Worm (Caenorhabditis elegans) whole organism, early embryonic: ENCODE measurements around the gene F48G7.12.

Experiments used
- B0310.2 ChIP-seq: sonication (generic microtip); optimal IDR thresholded peaks from 2 replicates; lab custom pipeline; 2016; ENCODE audit warnings: mild to moderate bottlenecking, missing genetic modification characterization, missing compliant biosample characterization
- F13C5.2 ChIP-seq: sonication (generic microtip); optimal IDR thresholded peaks from 2 replicates; lab custom pipeline; 2017; ENCODE audit warnings: mild to moderate bottlenecking, missing genetic modification characterization, inconsistent platforms, missing compliant biosample characterization
- aly-1 ChIP-seq: sonication (generic microtip); optimal IDR thresholded peaks from 2 replicates; lab custom pipeline; 2016; ENCODE audit warnings: missing genetic modification characterization, missing compliant biosample characterization
- ama-1 ChIP-seq: fragments of 150-350 bp; optimal IDR thresholded peaks from 2 replicates; lab custom pipeline; 2014
- ceh-13 ChIP-seq: fragments of 200-800 bp; sonication (Bioruptor generic); optimal IDR thresholded peaks from 2 replicates; lab custom pipeline; 2018; ENCODE audit warnings: mild to moderate bottlenecking, missing genetic modification characterization, missing compliant biosample characterization
- ceh-36 ChIP-seq: sonication (generic microtip); optimal IDR thresholded peaks from 2 replicates; lab custom pipeline; 2016; ENCODE audit warnings: missing genetic modification characterization, inconsistent platforms, missing compliant biosample characterization
- ets-7 ChIP-seq: sonication (generic microtip); optimal IDR thresholded peaks from 2 replicates; lab custom pipeline; 2016; ENCODE audit warnings: missing genotype, missing genetic modification characterization, missing compliant biosample characterization
- flt-1 ChIP-seq: fragments of 200-800 bp; sonication (Bioruptor generic); IDR thresholded peaks from 2 replicates; pipeline ENCODE4 v1.3.6; 2022; ENCODE audit warnings: missing genetic modification characterization, missing compliant biosample characterization
- hmbx-1 ChIP-seq: sonication (generic microtip); optimal IDR thresholded peaks from 2 replicates; lab custom pipeline; 2016; ENCODE audit warnings: mild to moderate bottlenecking, missing genetic modification characterization, missing compliant biosample characterization
- hmg-4 ChIP-seq: fragments of 200-800 bp; sonication (Bioruptor generic); optimal IDR thresholded peaks from 2 replicates; lab custom pipeline; 2018; ENCODE audit warnings: mild to moderate bottlenecking, missing genetic modification characterization, missing compliant biosample characterization
- hnd-1 ChIP-seq: sonication (generic microtip); optimal IDR thresholded peaks from 2 replicates; lab custom pipeline; 2016; ENCODE audit warnings: missing genetic modification characterization, missing compliant biosample characterization
- pes-1 ChIP-seq: fragments of 200-800 bp; sonication (Bioruptor generic); IDR thresholded peaks from 2 replicates; pipeline ENCODE4 v1.3.6; 2022; ENCODE audit warnings: missing genetic modification reagents, missing genetic modification characterization, missing compliant biosample characterization
- scrt-1 ChIP-seq: fragments of 200-800 bp; sonication (Bioruptor generic); IDR thresholded peaks from 2 replicates; pipeline ENCODE4 v1.3.6; 2022; ENCODE audit warnings: missing genetic modification characterization, missing compliant biosample characterization
- sea-1 ChIP-seq: fragments of 200-800 bp; sonication (Bioruptor generic); conservative IDR thresholded peaks from 2 replicates; pipeline ENCODE4 v1.3.6; 2022; ENCODE audit warnings: missing genetic modification characterization, missing compliant biosample characterization
- tbx-11 ChIP-seq: fragments of 200-800 bp; sonication (Bioruptor generic); IDR thresholded peaks from 2 replicates; pipeline ENCODE4 v1.3.6; 2022; ENCODE audit warnings: missing genetic modification characterization, missing compliant biosample characterization
- tbx-37 ChIP-seq: fragments of 200-800 bp; sonication (Bioruptor generic); conservative IDR thresholded peaks from 2 replicates; pipeline ENCODE4 v1.3.6; 2022; ENCODE audit warnings: missing genetic modification reagents, missing genetic modification characterization, missing compliant biosample characterization
- tra-4 ChIP-seq: sonication (generic microtip); optimal IDR thresholded peaks from 2 replicates; lab custom pipeline; 2017; ENCODE audit warnings: missing genetic modification characterization, missing compliant biosample characterization

Gene F48G7.12

ce11 chrV:679663-680062, 33.6 kb upstream of the F48G7.12 start, which contains the start of gene srx-22:
srx-22 (plus strand) TSS chrV:679963.
- no peak for TF ChIP-seq hmbx-1 (tag; lab: Kevin White, UChicago)
- no peak for TF ChIP-seq F13C5.2 (tag; lab: Kevin White, UChicago)
- TF ChIP-seq ceh-36, result no peak
- no peak for TF ChIP-seq scrt-1 (GFP tag; lab: Robert Waterston, UW)
- no peak for TF ChIP-seq hnd-1 (tag; lab: Kevin White, UChicago)
- TF ChIP-seq B0310.2 (tag; lab: Kevin White, UChicago), result no peak
- no peak for TF ChIP-seq sea-1 (GFP tag; lab: Robert Waterston, UW)
- TF ChIP-seq tbx-11 (GFP tag; lab: Robert Waterston, UW), result no peak
- TF ChIP-seq tbx-37 (GFP tag; lab: Robert Waterston, UW), result no peak
- no peak for TF ChIP-seq hmg-4
- TF ChIP-seq ets-7 (tag; lab: Kevin White, UChicago), result no peak
- no peak for TF ChIP-seq pes-1 (GFP tag; lab: Robert Waterston, UW)
- TF ChIP-seq tra-4 (tag; lab: Kevin White, UChicago), result no peak

- no peak for TF ChIP-seq ceh-36
- TF ChIP-seq tbx-11 (GFP tag; lab: Robert Waterston, UW), result no peak
- TF ChIP-seq sea-1 (GFP tag; lab: Robert Waterston, UW), result no peak
- TF ChIP-seq ceh-13, result no peak
- no peak for TF ChIP-seq tra-4 (tag; lab: Kevin White, UChicago)
- TF ChIP-seq ama-1, result no peak
- no peak for TF ChIP-seq tbx-37 (GFP tag; lab: Robert Waterston, UW)
- TF ChIP-seq scrt-1 (GFP tag; lab: Robert Waterston, UW), result no peak
- no peak for TF ChIP-seq ets-7 (tag; lab: Kevin White, UChicago)
- no peak for TF ChIP-seq flt-1
- no peak for TF ChIP-seq hmbx-1 (tag; lab: Kevin White, UChicago)
- TF ChIP-seq B0310.2 (tag; lab: Kevin White, UChicago), result no peak
- TF ChIP-seq hnd-1 (tag; lab: Kevin White, UChicago), result no peak
- no peak for TF ChIP-seq F13C5.2 (tag; lab: Kevin White, UChicago)
These were observed 30.6 kb upstream of the F48G7.12 start, which contains the start of the genes fbxa-72 and srx-21 for ce11 chrV:676550-677084. fbxa-72 (minus strand) TSS chrV:676753. srx-21 (plus strand) TSS chrV:677034.

DNA sequence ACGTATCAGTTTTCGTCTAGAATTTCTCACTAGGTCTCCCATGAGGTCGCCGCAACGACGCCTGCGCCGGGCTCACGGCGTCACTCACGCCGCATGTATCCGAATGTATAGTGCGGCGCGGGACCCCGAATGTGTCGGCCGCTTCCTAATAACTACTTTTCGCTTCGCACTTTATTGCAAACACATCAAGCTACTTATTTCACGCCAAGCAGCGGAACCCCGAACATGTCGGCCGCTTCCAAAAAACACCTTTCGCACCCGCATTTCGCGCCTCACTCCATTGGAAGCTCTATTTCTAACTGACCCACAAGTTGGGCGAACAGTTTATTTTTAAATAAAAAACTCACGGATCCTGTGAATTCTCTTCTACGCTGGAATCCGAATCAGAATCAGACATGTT, 30.1 kb upstream of the F48G7.12 start:
- TF ChIP-seq hmg-4, result no peak
- TF ChIP-seq tra-4 (tag; lab: Kevin White, UChicago), result no peak
- TF ChIP-seq hmbx-1 (tag; lab: Kevin White, UChicago), result no peak
- TF ChIP-seq ets-7 (tag; lab: Kevin White, UChicago), result no peak
- TF ChIP-seq ama-1, result no peak
- no peak for TF ChIP-seq tbx-37 (GFP tag; lab: Robert Waterston, UW)
- TF ChIP-seq scrt-1 (GFP tag; lab: Robert Waterston, UW), result no peak

DNA sequence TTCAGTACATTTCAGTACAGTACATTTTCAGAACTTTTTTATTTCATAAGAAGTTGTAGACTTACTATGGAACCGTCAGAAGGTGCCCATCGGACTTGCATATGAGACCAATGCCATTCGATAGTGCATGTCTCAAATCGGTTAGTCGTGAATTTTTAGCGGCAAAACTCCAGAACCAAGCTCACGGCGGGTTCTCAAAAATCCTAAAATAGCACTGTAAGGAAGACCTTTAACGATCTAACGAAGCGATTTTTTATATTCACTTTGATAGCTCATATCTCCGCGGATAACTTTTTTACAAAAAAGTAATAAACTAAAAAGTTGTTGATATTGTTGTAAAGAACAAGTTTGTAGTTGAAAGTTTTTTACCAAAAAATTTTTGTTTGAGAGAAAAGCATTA, 28.2 kb upstream of the F48G7.12 start, which contains the start of gene sru-25:
Gene sru-25 (minus strand): TSS at position 101 of the 400 bp plus-strand sequence.
- TF ChIP-seq ceh-13, result no peak
- no peak for TF ChIP-seq ama-1
- no peak for TF ChIP-seq hnd-1 (tag; lab: Kevin White, UChicago)
- TF ChIP-seq ceh-36, result no peak
- no peak for TF ChIP-seq tbx-11 (GFP tag; lab: Robert Waterston, UW)

DNA sequence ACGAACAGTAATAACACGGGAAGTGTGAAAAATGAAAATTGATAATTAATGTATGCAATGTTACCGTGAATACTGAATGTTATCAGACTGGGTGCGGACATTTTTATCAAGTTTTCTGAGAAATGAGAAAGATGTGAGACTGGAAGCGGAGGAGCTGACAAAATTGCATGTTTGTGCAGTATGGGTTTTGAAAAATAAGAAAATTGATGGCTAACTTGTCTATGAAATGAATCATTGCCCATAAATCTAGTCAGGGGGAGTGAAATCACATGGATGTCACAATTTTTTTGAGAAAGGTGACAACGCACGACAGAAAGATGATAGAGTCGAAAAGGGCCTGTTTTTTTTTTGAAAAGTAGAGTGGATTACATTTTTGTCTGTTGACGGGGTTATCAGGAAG, 25.3 kb upstream of the F48G7.12 start, which contains the start of gene sru-24:
Gene sru-24 (minus strand): TSS at position 101 of the 400 bp plus-strand sequence.
- TF ChIP-seq ets-7 (tag; lab: Kevin White, UChicago) (no peak), flt-1 (no peak), hmbx-1 (tag; lab: Kevin White, UChicago) (no peak), tra-4 (tag; lab: Kevin White, UChicago) (no peak), tbx-11 (GFP tag; lab: Robert Waterston, UW) (no peak), hmg-4 (no peak), tbx-37 (GFP tag; lab: Robert Waterston, UW) (no peak), scrt-1 (GFP tag; lab: Robert Waterston, UW) (no peak), ceh-13 (no peak), pes-1 (GFP tag; lab: Robert Waterston, UW) (no peak), sea-1 (GFP tag; lab: Robert Waterston, UW) (no peak), F13C5.2 (tag; lab: Kevin White, UChicago) (no peak), B0310.2 (tag; lab: Kevin White, UChicago) (no peak), hnd-1 (tag; lab: Kevin White, UChicago) (no peak), ceh-36 (no peak), aly-1 (no peak), ama-1 (no peak)

DNA sequence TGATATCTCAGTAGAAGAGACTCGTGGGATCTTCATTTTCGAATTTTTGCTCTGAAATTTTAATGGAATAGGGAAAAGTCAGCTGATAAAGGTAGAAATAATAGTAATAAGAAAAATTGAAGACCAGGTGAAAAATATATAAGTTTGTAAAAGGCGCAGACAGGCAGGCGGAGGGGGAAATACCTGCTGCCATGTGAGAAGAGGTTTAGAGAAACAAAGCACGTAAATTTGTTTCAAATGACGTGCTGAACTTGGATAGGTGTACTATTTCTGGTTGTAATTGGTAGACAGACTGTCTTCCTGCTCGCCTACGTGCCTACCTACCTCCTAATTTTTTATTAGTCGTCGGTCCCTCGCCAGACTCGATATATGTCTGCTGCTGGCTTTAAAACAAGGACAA, 21.4 kb upstream of the F48G7.12 start, which contains the start of gene nhr-180:
Gene nhr-180 (minus strand): TSS at position 52 of the 400 bp plus-strand sequence.
- TF ChIP-seq F13C5.2 (tag; lab: Kevin White, UChicago) (no peak), flt-1 (no peak), ceh-13 (no peak), ama-1 (no peak), hmg-4 (no peak), tbx-37 (GFP tag; lab: Robert Waterston, UW) (no peak), tra-4 (tag; lab: Kevin White, UChicago) (no peak), aly-1 (no peak), B0310.2 (tag; lab: Kevin White, UChicago) (no peak)

ce11 chrV:664337-664847, 18.4 kb upstream of the F48G7.12 start, which contains the start of the genes F31F4.11 and srh-266:
F31F4.11 (minus strand) TSS chrV:664437.
srh-266 (plus strand) TSS chrV:664797.
- TF ChIP-seq tbx-37 (GFP tag; lab: Robert Waterston, UW) (no peak), tbx-11 (GFP tag; lab: Robert Waterston, UW) (no peak), ets-7 (tag; lab: Kevin White, UChicago) (no peak), ama-1 (no peak), pes-1 (GFP tag; lab: Robert Waterston, UW) (no peak), B0310.2 (tag; lab: Kevin White, UChicago) (no peak), ceh-36 (no peak), F13C5.2 (tag; lab: Kevin White, UChicago) (no peak), ceh-13 (no peak), tra-4 (tag; lab: Kevin White, UChicago) (no peak), sea-1 (GFP tag; lab: Robert Waterston, UW) (no peak), aly-1 (no peak), hmg-4 (no peak), hnd-1 (tag; lab: Kevin White, UChicago) (no peak), hmbx-1 (tag; lab: Kevin White, UChicago) (no peak), flt-1 (no peak)
